Worm (Caenorhabditis elegans) whole organism, L1 larva: ENCODE measurements around the gene str-96.
A peak's percentile ranks its signal among the peaks of the same experiment; 100 is the strongest.

ENCODE experiments used
- C04F5.9 ChIP-seq: sonication (generic microtip); optimal IDR thresholded peaks from 2 replicates; lab custom pipeline; 2016; ENCODE audit warnings: missing genetic modification characterization, missing compliant biosample characterization
- C34B4.2 ChIP-seq: sonication (generic microtip); optimal IDR thresholded peaks from 2 replicates; lab custom pipeline; 2017; ENCODE audit warnings: mild to moderate bottlenecking, missing genetic modification characterization, missing compliant biosample characterization
- Y116A8C.19 ChIP-seq: sonication (generic microtip); optimal IDR thresholded peaks from 2 replicates; lab custom pipeline; 2016; ENCODE audit warnings: missing compliant biosample characterization, missing genetic modification characterization, borderline replicate concordance
- aha-1 ChIP-seq: fragments of 150-350 bp; optimal IDR thresholded peaks from 2 replicates; lab custom pipeline; 2014; ENCODE audit warnings: missing biosample characterization, missing genetic modification characterization
- ama-1 ChIP-seq: fragments of 150-350 bp; optimal IDR thresholded peaks from 2 replicates; lab custom pipeline; 2014
- ceh-82 ChIP-seq, 3 experiments: fragments of 150-350 bp in 1 of 3; sonication (generic microtip) in 2 of 3; optimal IDR thresholded peaks; 2 replicates each; lab custom pipeline; 2014 to 2017; ENCODE audit warnings: missing biosample characterization in 3 of 3, missing genetic modification characterization in 3 of 3
- ceh-88 ChIP-seq: fragments of 200-800 bp; sonication (Bioruptor generic); IDR thresholded peaks from 2 replicates; pipeline ENCODE4 v1.3.6; 2022; ENCODE audit warnings: missing genetic modification characterization, missing compliant biosample characterization
- dpl-1 ChIP-seq, 3 experiments: fragments of 150-350 bp in 2 of 3; sonication (generic microtip) in 1 of 3; optimal IDR thresholded peaks; 2 replicates each; lab custom pipeline; 2014 to 2017; ENCODE audit warnings: missing biosample characterization in 3 of 3, missing genetic modification characterization in 3 of 3, missing genetic modification reagents in 3 of 3
- efl-1 ChIP-seq, 4 experiments: fragments of 150-350 bp; optimal IDR thresholded peaks in 3 of 4; peaks in 1 of 4; 1 replicate in 1 of 4; 2 replicates in 3 of 4; lab custom pipeline; 2014; ENCODE audit warnings: missing biosample characterization in 2 of 4, missing genetic modification characterization in 2 of 4, missing genetic modification reagents in 2 of 4
- efl-3 ChIP-seq: fragments of 200-800 bp; sonication (Bioruptor generic); optimal IDR thresholded peaks from 2 replicates; lab custom pipeline; 2018; ENCODE audit warnings: mild to moderate bottlenecking, missing genetic modification characterization, missing compliant biosample characterization
- elt-2 ChIP-seq: sonication (generic microtip); optimal IDR thresholded peaks from 2 replicates; lab custom pipeline; 2016; ENCODE audit warnings: missing genetic modification characterization, mild to moderate bottlenecking, inconsistent platforms, missing compliant biosample characterization, missing genetic modification reagents
- fkh-4 ChIP-seq: sonication (generic microtip); optimal IDR thresholded peaks from 2 replicates; lab custom pipeline; 2016; ENCODE audit warnings: missing compliant biosample characterization, missing genetic modification characterization, borderline replicate concordance
- fos-1 ChIP-seq: fragments of 150-350 bp; optimal IDR thresholded peaks from 2 replicates; lab custom pipeline; 2014; ENCODE audit warnings: missing biosample characterization, missing genetic modification characterization
- grh-1 ChIP-seq: fragments of 200-800 bp; sonication (Bioruptor generic); IDR thresholded peaks from 2 replicates; pipeline ENCODE4 v1.3.6; 2022; ENCODE audit warnings: missing genetic modification reagents, missing genetic modification characterization, missing compliant biosample characterization
- lin-13 ChIP-seq: fragments of 150-350 bp; optimal IDR thresholded peaks from 2 replicates; lab custom pipeline; 2014; ENCODE audit warnings: missing biosample characterization, missing genetic modification reagents, missing genetic modification characterization
- lin-35 ChIP-seq, 2 experiments: fragments of 150-350 bp; optimal IDR thresholded peaks; 2 replicates each; lab custom pipeline; 2014; ENCODE audit warnings: missing biosample characterization in 2 of 2, missing genetic modification characterization in 2 of 2, missing genetic modification reagents in 2 of 2
- lsy-2 ChIP-seq, 2 experiments: fragments of 150-350 bp; optimal IDR thresholded peaks; 2 replicates each; lab custom pipeline; 2014; ENCODE audit warnings: missing biosample characterization in 2 of 2, missing genetic modification characterization in 2 of 2
- mab-9 ChIP-seq: fragments of 200-800 bp; sonication (Bioruptor generic); IDR thresholded peaks from 2 replicates; pipeline ENCODE4 v1.3.6; 2022; ENCODE audit warnings: missing genetic modification reagents, missing genetic modification characterization, missing compliant biosample characterization
- mdl-1 ChIP-seq, 2 experiments: fragments of 150-350 bp; optimal IDR thresholded peaks; 2 replicates each; lab custom pipeline; 2014 to 2017; ENCODE audit warnings: missing biosample characterization in 2 of 2, missing genetic modification characterization in 2 of 2, inconsistent platforms in 1 of 2
- nhr-12 ChIP-seq: sonication (generic microtip); optimal IDR thresholded peaks from 2 replicates; lab custom pipeline; 2017; ENCODE audit warnings: missing biosample characterization, missing genetic modification characterization
- nhr-20 ChIP-seq: sonication (generic microtip); optimal IDR thresholded peaks from 2 replicates; lab custom pipeline; 2016; ENCODE audit warnings: mild to moderate bottlenecking, missing genetic modification characterization, missing compliant biosample characterization
- nhr-47 ChIP-seq: sonication (generic microtip); optimal IDR thresholded peaks from 2 replicates; lab custom pipeline; 2016; ENCODE audit warnings: mild to moderate bottlenecking, missing genetic modification characterization, moderate library complexity, missing compliant biosample characterization
- nhr-71 ChIP-seq: sonication (generic microtip); optimal IDR thresholded peaks from 2 replicates; lab custom pipeline; 2016; ENCODE audit warnings: mild to moderate bottlenecking, missing genetic modification characterization, moderate library complexity, missing compliant biosample characterization
- nhr-76 ChIP-seq: sonication (generic microtip); optimal IDR thresholded peaks from 2 replicates; lab custom pipeline; 2017; ENCODE audit warnings: missing biosample characterization, missing genetic modification characterization
- nhr-90 ChIP-seq: sonication (generic microtip); optimal IDR thresholded peaks from 2 replicates; lab custom pipeline; 2016; ENCODE audit warnings: mild to moderate bottlenecking, missing genetic modification characterization, missing compliant biosample characterization; ENCODE audit not compliant: poor library complexity
- pag-3 ChIP-seq: sonication (generic microtip); optimal IDR thresholded peaks from 2 replicates; lab custom pipeline; 2017; ENCODE audit warnings: missing genetic modification characterization, mild to moderate bottlenecking, missing compliant biosample characterization, antibody characterized with exemption, borderline replicate concordance; ENCODE audit not compliant: insufficient read depth
- pax-3 ChIP-seq: fragments of 200-800 bp; sonication (Bioruptor generic); optimal IDR thresholded peaks from 2 replicates; lab custom pipeline; 2018; ENCODE audit warnings: mild to moderate bottlenecking, missing genetic modification characterization, moderate library complexity, missing compliant biosample characterization
- pqm-1 ChIP-seq: sonication (generic microtip); optimal IDR thresholded peaks from 3 replicates; lab custom pipeline; 2017; ENCODE audit warnings: missing biosample characterization, missing genetic modification characterization
- rnt-1 ChIP-seq: sonication (generic microtip); optimal IDR thresholded peaks from 2 replicates; lab custom pipeline; 2016; ENCODE audit warnings: mild to moderate bottlenecking, missing genetic modification characterization, moderate library complexity, missing compliant biosample characterization
- snpc-4 ChIP-seq: fragments of 150-350 bp; optimal IDR thresholded peaks from 2 replicates; lab custom pipeline; 2014; ENCODE audit warnings: missing biosample characterization, missing genetic modification characterization
- sup-37 ChIP-seq: fragments of 200-800 bp; sonication (Bioruptor generic); optimal IDR thresholded peaks from 2 replicates; lab custom pipeline; 2018; ENCODE audit warnings: mild to moderate bottlenecking, missing genetic modification characterization, missing compliant biosample characterization
- swsn-7 ChIP-seq: sonication (generic microtip); optimal IDR thresholded peaks from 2 replicates; lab custom pipeline; 2016; ENCODE audit warnings: missing genetic modification characterization, missing compliant biosample characterization
- tlp-1 ChIP-seq: fragments of 150-350 bp; optimal IDR thresholded peaks from 2 replicates; lab custom pipeline; 2014; ENCODE audit warnings: missing biosample characterization, missing genetic modification characterization
- unc-86 ChIP-seq: sonication (generic microtip); optimal IDR thresholded peaks from 2 replicates; lab custom pipeline; 2016; ENCODE audit warnings: missing genetic modification characterization, missing compliant biosample characterization
- unc-98 ChIP-seq: fragments of 200-800 bp; sonication (Bioruptor generic); IDR thresholded peaks from 2 replicates; pipeline ENCODE4 v1.3.6; 2022; ENCODE audit warnings: missing genetic modification characterization, missing compliant biosample characterization
- zag-1 ChIP-seq: fragments of 150-350 bp; optimal IDR thresholded peaks from 2 replicates; lab custom pipeline; 2014; ENCODE audit warnings: missing biosample characterization, missing genetic modification characterization
- ztf-4 ChIP-seq: fragments of 150-350 bp; optimal IDR thresholded peaks from 2 replicates; lab custom pipeline; 2014; ENCODE audit warnings: missing biosample characterization, missing genetic modification characterization

Gene str-96

DNA sequence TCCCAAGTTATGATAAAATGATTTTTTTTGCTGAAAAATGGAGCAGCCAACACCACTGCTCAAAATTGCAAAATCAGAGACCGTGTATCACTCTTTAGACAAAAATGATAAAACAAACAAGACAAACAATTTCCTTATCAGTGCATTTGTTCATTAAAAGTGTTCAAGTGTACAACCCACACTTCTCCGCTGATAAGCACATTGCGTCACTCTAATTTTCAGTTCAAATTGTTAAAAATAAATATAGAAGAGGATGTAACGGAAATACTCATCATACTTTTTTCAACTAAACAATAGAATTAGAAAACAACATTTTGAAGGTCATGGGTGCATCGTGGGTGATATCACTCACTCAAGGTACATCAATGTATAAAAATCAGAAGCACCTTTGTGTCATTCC lies 24.9 kb upstream of the str-96 start, which contains the start of gene nhr-291 (continued):
- TF ChIP-seq nhr-76 (no peak), pax-3 (tag; lab: Kevin White, UChicago) (peak; percentile 77), dpl-1 (GFP tag; optimal IDR thresholded peaks at IDR 0.05; lab: Kevin White, UChicago) (no peak), efl-3 (GFP tag; lab: Kevin White, UChicago) (no peak), mab-9 (GFP tag; lab: Robert Waterston, UW) (no peak), aha-1 (no peak), lin-35 (GFP tag; optimal IDR thresholded peaks at IDR 0.05; lab: Kevin White, UChicago) (peak in 1 of 2 experiments; percentile 45), nhr-71 (tag; lab: Kevin White, UChicago) (no peak), pqm-1 (peak; percentile 55), unc-98 (no peak), ztf-4 (tag; lab: Kevin White, UChicago) (no peak), nhr-20 (peak; percentile 38), tlp-1 (tag; lab: Kevin White, UChicago) (no peak), Y116A8C.19 (tag; lab: Kevin White, UChicago) (no peak), zag-1 (tag; lab: Kevin White, UChicago) (no peak)

- TF ChIP-seq nhr-90 (no peak), efl-1 (optimal IDR thresholded peaks at IDR 0.05; lab: Kevin White, UChicago) (no peak), efl-1 (GFP tag; optimal IDR thresholded peaks at IDR 0.05 in 1 of 2; lab: Kevin White, UChicago) (no peak), pag-3 (tag; lab: Kevin White, UChicago) (no peak), elt-2 (peak; percentile 11), ama-1 (no peak), fos-1 (tag; lab: Kevin White, UChicago) (no peak), snpc-4 (no peak)
These were observed 22.2 kb upstream of the str-96 start, which contains the start of the genes srt-22 and nhr-246 for ce11 chrV:15315827-15316527. Gene srt-22, minus strand, starts transcription at chrV:15315927. Gene nhr-246, plus strand, starts transcription at chrV:15316477.

ce11 chrV:15313529-15313928 lies 19.8 kb upstream of the str-96 start:
- no peak for TF ChIP-seq unc-98
- no peak for TF ChIP-seq rnt-1 (tag; lab: Kevin White, UChicago)
- no peak for TF ChIP-seq tlp-1 (tag; lab: Kevin White, UChicago)
- no peak for TF ChIP-seq C04F5.9
- no peak for TF ChIP-seq nhr-47 (tag; lab: Kevin White, UChicago)
- TF ChIP-seq ama-1: no peak
- no peak for TF ChIP-seq grh-1
- no peak for TF ChIP-seq efl-3 (GFP tag; lab: Kevin White, UChicago)
- TF ChIP-seq ceh-82 (tag; optimal IDR thresholded peaks at IDR 0.05; lab: Kevin White, UChicago): no peak
- no peak for TF ChIP-seq ceh-88
- TF ChIP-seq C34B4.2 (tag; lab: Kevin White, UChicago): no peak
- no peak for TF ChIP-seq lsy-2 (tag; optimal IDR thresholded peaks at IDR 0.05; lab: Kevin White, UChicago)
- no peak for TF ChIP-seq unc-86 (tag; lab: Kevin White, UChicago)
- no peak for TF ChIP-seq nhr-76
- no peak for TF ChIP-seq swsn-7 (tag; lab: Kevin White, UChicago)
- TF ChIP-seq mdl-1 (tag; optimal IDR thresholded peaks at IDR 0.05; lab: Kevin White, UChicago): no peak
- no peak for TF ChIP-seq fkh-4 (tag; lab: Kevin White, UChicago)
- TF ChIP-seq fos-1 (tag; lab: Kevin White, UChicago): no peak
- TF ChIP-seq nhr-12 (tag; lab: Kevin White, UChicago): no peak

DNA sequence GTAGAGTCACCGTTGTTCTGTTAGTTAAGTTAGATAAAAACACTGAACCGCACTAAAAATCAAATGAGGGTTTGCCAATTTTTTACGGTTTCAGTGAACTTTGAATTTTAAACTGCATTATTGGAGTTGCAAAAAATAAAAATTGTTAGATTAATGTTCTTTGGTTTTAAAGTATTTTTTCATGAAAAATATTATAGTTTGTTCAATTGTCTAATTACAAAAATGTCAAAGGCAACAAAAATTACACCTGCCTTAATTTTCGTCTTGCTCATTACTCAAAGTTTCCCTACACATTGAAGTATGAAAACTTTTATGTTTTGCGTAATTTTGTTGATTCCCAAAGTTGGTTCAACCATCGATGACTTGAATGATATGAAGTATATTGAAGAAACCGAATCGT lies 17.0 kb upstream of the str-96 start, which contains the start of gene irld-62:
irld-62 (plus strand) TSS at position 301 of the 400 bp plus-strand sequence.
- TF ChIP-seq nhr-76 (no peak), lin-13 (no peak), nhr-20 (no peak), sup-37 (no peak)
